Fruit fly (Drosophila melanogaster) whole organism, embryonic: ENCODE data around the gene Dis3l2.
A peak's percentile ranks its signal among the peaks of the same experiment; 100 is the strongest.

Experiments
- B-H2 ChIP-seq: fragments of 200-800 bp; sonication (Bioruptor generic); optimal IDR thresholded peaks from 2 replicates; lab custom pipeline; 2018; ENCODE audit warnings: missing biosample characterization, mild to moderate bottlenecking, missing genetic modification characterization
- BEAF-32 ChIP-seq: fragments of 200-800 bp; sonication (Bioruptor generic); optimal IDR thresholded peaks from 3 replicates; lab custom pipeline; 2017; ENCODE audit warnings: missing biosample characterization, missing genetic modification characterization, mild to moderate bottlenecking, moderate library complexity, missing genetic modification reagents
- Bgb ChIP-seq: fragments of 200-800 bp; sonication (Bioruptor generic); IDR thresholded peaks from 2 replicates; pipeline ENCODE4 v1.3.6; 2022; ENCODE audit warnings: missing biosample characterization, missing genetic modification characterization; ENCODE audit not compliant: partially characterized antibody
- CG10147 ChIP-seq: fragments of 200-800 bp; sonication (Bioruptor generic); optimal IDR thresholded peaks from 2 replicates; lab custom pipeline; 2019; ENCODE audit warnings: missing biosample characterization, mild to moderate bottlenecking, missing genetic modification characterization, moderate library complexity
- CG10267 ChIP-seq: fragments of 200-800 bp; sonication (Bioruptor generic); optimal IDR thresholded peaks from 2 replicates; lab custom pipeline; 2018; ENCODE audit warnings: missing biosample characterization, mild to moderate bottlenecking, missing genetic modification characterization, moderate library complexity
- CG12659 ChIP-seq: fragments of 200-800 bp; sonication (Bioruptor generic); optimal IDR thresholded peaks from 3 replicates; lab custom pipeline; 2017; ENCODE audit warnings: mild to moderate bottlenecking, missing biosample characterization, missing genetic modification reagents, missing genetic modification characterization
- CG13287 ChIP-seq: fragments of 200-800 bp; sonication (Bioruptor generic); IDR thresholded peaks from 2 replicates; pipeline ENCODE4 v1.3.6; 2022; ENCODE audit warnings: missing biosample characterization, missing genetic modification characterization; ENCODE audit not compliant: partially characterized antibody
- CG13296 ChIP-seq: fragments of 200-800 bp; sonication (Bioruptor generic); optimal IDR thresholded peaks from 3 replicates; lab custom pipeline; 2018; ENCODE audit warnings: missing biosample characterization, mild to moderate bottlenecking, missing genetic modification characterization
- CG13894 ChIP-seq: fragments of 200-800 bp; sonication (Bioruptor generic); optimal IDR thresholded peaks from 3 replicates; lab custom pipeline; 2018; ENCODE audit warnings: missing biosample characterization, mild to moderate bottlenecking, missing genetic modification characterization, moderate library complexity
- CG14710 ChIP-seq: fragments of 200-800 bp; sonication (Bioruptor generic); optimal IDR thresholded peaks from 3 replicates; lab custom pipeline; 2019; ENCODE audit warnings: missing biosample characterization, mild to moderate bottlenecking, missing genetic modification characterization, moderate library complexity
- CG2120 ChIP-seq: fragments of 200-800 bp; sonication (Bioruptor generic); optimal IDR thresholded peaks from 3 replicates; lab custom pipeline; 2016; ENCODE audit warnings: missing biosample characterization, missing genetic modification characterization
- CG2712 ChIP-seq: fragments of 200-800 bp; optimal IDR thresholded peaks from 3 replicates; lab custom pipeline; 2019; ENCODE audit warnings: missing biosample characterization, mild to moderate bottlenecking, missing genetic modification characterization, moderate library complexity
- CG3163 ChIP-seq: fragments of 200-800 bp; sonication (Bioruptor generic); optimal IDR thresholded peaks from 3 replicates; lab custom pipeline; 2016; ENCODE audit warnings: missing biosample characterization, missing genetic modification characterization
- CG34224 ChIP-seq: fragments of 200-800 bp; sonication (Bioruptor generic); IDR thresholded peaks from 3 replicates; pipeline ENCODE4 v1.3.6; 2022; ENCODE audit warnings: missing biosample characterization, missing genetic modification characterization; ENCODE audit not compliant: partially characterized antibody
- CG34422 ChIP-seq: fragments of 200-800 bp; sonication (Bioruptor generic); IDR thresholded peaks from 3 replicates; pipeline ENCODE4 v1.3.6; 2022; ENCODE audit warnings: missing biosample characterization, missing genetic modification characterization
- CG42726 ChIP-seq: fragments of 200-800 bp; sonication (Bioruptor generic); IDR thresholded peaks from 2 replicates; pipeline ENCODE4 v1.3.6; 2022; ENCODE audit warnings: missing biosample characterization, missing genetic modification characterization; ENCODE audit not compliant: partially characterized antibody
- CG4360 ChIP-seq: fragments of 200-800 bp; sonication (Bioruptor generic); IDR thresholded peaks from 2 replicates; pipeline ENCODE4 v1.3.6; 2022; ENCODE audit warnings: missing biosample characterization, missing genetic modification characterization
- CG4424 ChIP-seq: fragments of 200-800 bp; sonication (Bioruptor generic); optimal IDR thresholded peaks from 3 replicates; lab custom pipeline; 2016; ENCODE audit warnings: missing biosample characterization, missing genetic modification characterization
- CG6791 ChIP-seq: fragments of 200-800 bp; sonication (Bioruptor generic); IDR thresholded peaks from 3 replicates; pipeline ENCODE4 v1.3.6; 2022; ENCODE audit warnings: missing biosample characterization, missing genetic modification characterization; ENCODE audit not compliant: partially characterized antibody
- CG7963 ChIP-seq: fragments of 200-800 bp; sonication (Bioruptor generic); IDR thresholded peaks from 3 replicates; pipeline ENCODE4 v1.3.6; 2022; ENCODE audit warnings: missing biosample characterization, missing genetic modification characterization; ENCODE audit not compliant: partially characterized antibody
- Camta ChIP-seq: fragments of 200-800 bp; sonication (Bioruptor generic); optimal IDR thresholded peaks from 2 replicates; lab custom pipeline; 2016; ENCODE audit warnings: missing biosample characterization, missing genetic modification characterization
- Dp ChIP-seq: fragments of 200-800 bp; sonication (Bioruptor generic); optimal IDR thresholded peaks from 2 replicates; lab custom pipeline; 2018; ENCODE audit warnings: missing biosample characterization, mild to moderate bottlenecking, missing genetic modification characterization, moderate library complexity
- Dref ChIP-seq: fragments of 200-800 bp; sonication (Bioruptor generic); IDR thresholded peaks from 2 replicates; pipeline ENCODE4 v1.3.6; 2022; ENCODE audit warnings: missing biosample characterization, missing genetic modification characterization
- ERR ChIP-seq: fragments of 200-800 bp; sonication (Bioruptor generic); optimal IDR thresholded peaks from 2 replicates; lab custom pipeline; 2016; ENCODE audit warnings: missing biosample characterization, missing genetic modification characterization
- Fer1 ChIP-seq: fragments of 200-800 bp; sonication (Bioruptor generic); optimal IDR thresholded peaks from 2 replicates; lab custom pipeline; 2017; ENCODE audit warnings: missing biosample characterization, mild to moderate bottlenecking, missing genetic modification characterization
- H15 ChIP-seq: fragments of 200-800 bp; sonication (Bioruptor generic); IDR thresholded peaks from 3 replicates; pipeline ENCODE4 v1.3.6; 2022; ENCODE audit warnings: missing biosample characterization, missing genetic modification characterization
- HLH4C ChIP-seq: fragments of 200-800 bp; sonication (Bioruptor generic); IDR thresholded peaks from 3 replicates; pipeline ENCODE4 v1.3.6; 2022; ENCODE audit warnings: missing biosample characterization, missing genetic modification characterization; ENCODE audit not compliant: partially characterized antibody
- HmgZ ChIP-seq: fragments of 200-800 bp; sonication (Bioruptor generic); optimal IDR thresholded peaks from 2 replicates; lab custom pipeline; 2018; ENCODE audit warnings: missing biosample characterization, mild to moderate bottlenecking, missing genetic modification characterization
- Myb ChIP-seq: fragments of 200-800 bp; sonication (Bioruptor generic); optimal IDR thresholded peaks from 2 replicates; lab custom pipeline; 2016; ENCODE audit warnings: missing biosample characterization, missing genetic modification characterization
- Nf-YC ChIP-seq: fragments of 200-800 bp; optimal IDR thresholded peaks from 3 replicates; lab custom pipeline; 2019; ENCODE audit warnings: missing biosample characterization, mild to moderate bottlenecking, missing genetic modification characterization, moderate library complexity
- Opbp ChIP-seq: fragments of 200-800 bp; sonication (Bioruptor generic); IDR thresholded peaks from 3 replicates; pipeline ENCODE4 v1.3.6; 2022; ENCODE audit warnings: missing biosample characterization, missing genetic modification characterization; ENCODE audit not compliant: partially characterized antibody
- PHDP ChIP-seq: fragments of 200-800 bp; sonication (Bioruptor generic); optimal IDR thresholded peaks from 3 replicates; lab custom pipeline; 2018; ENCODE audit warnings: missing biosample characterization, mild to moderate bottlenecking, missing genetic modification characterization, moderate library complexity
- Scr ChIP-seq: fragments of 200-800 bp; sonication (Bioruptor generic); IDR thresholded peaks from 2 replicates; pipeline ENCODE4 v1.3.6; 2022; ENCODE audit warnings: missing biosample characterization, missing genetic modification characterization; ENCODE audit not compliant: partially characterized antibody
- amos ChIP-seq: fragments of 200-800 bp; sonication (Bioruptor generic); IDR thresholded peaks from 2 replicates; pipeline ENCODE4 v1.3.6; 2022; ENCODE audit warnings: missing biosample characterization, missing genetic modification characterization; ENCODE audit not compliant: partially characterized antibody
- bbx ChIP-seq: fragments of 200-800 bp; sonication (Bioruptor generic); IDR thresholded peaks from 2 replicates; pipeline ENCODE4 v1.3.6; 2022; ENCODE audit warnings: missing biosample characterization, missing genetic modification characterization; ENCODE audit not compliant: partially characterized antibody
- chinmo ChIP-seq: fragments of 200-800 bp; sonication (Bioruptor generic); IDR thresholded peaks from 4 replicates; pipeline ENCODE4 v1.3.6; 2022; ENCODE audit warnings: missing biosample characterization, missing genetic modification characterization; ENCODE audit not compliant: partially characterized antibody
- gfzf ChIP-seq: fragments of 200-800 bp; sonication (Bioruptor generic); optimal IDR thresholded peaks from 2 replicates; lab custom pipeline; 2016; ENCODE audit warnings: missing biosample characterization, mild to moderate bottlenecking, missing genetic modification characterization, moderate library complexity
- inv ChIP-seq: fragments of 200-800 bp; sonication (Bioruptor generic); IDR thresholded peaks from 2 replicates; pipeline ENCODE4 v1.3.6; 2022; ENCODE audit warnings: missing biosample characterization, missing genetic modification characterization; ENCODE audit not compliant: partially characterized antibody
- klu ChIP-seq: fragments of 200-800 bp; sonication (Bioruptor generic); IDR thresholded peaks from 2 replicates; pipeline ENCODE4 v1.3.6; 2022; ENCODE audit warnings: missing biosample characterization, missing genetic modification characterization
- lbe ChIP-seq: fragments of 200-800 bp; sonication (Bioruptor generic); optimal IDR thresholded peaks from 2 replicates; lab custom pipeline; 2016; ENCODE audit warnings: missing biosample characterization, mild to moderate bottlenecking, missing genetic modification characterization
- nerfin-2 ChIP-seq: fragments of 200-800 bp; sonication (Bioruptor generic); IDR thresholded peaks from 2 replicates; pipeline ENCODE4 v1.3.6; 2022; ENCODE audit warnings: missing biosample characterization, missing genetic modification characterization; ENCODE audit not compliant: partially characterized antibody
- pb ChIP-seq: fragments of 200-800 bp; sonication (Bioruptor generic); optimal IDR thresholded peaks from 3 replicates; lab custom pipeline; 2016; ENCODE audit warnings: missing biosample characterization, missing genetic modification characterization
- pros ChIP-seq: fragments of 200-800 bp; sonication (Bioruptor generic); optimal IDR thresholded peaks from 3 replicates; lab custom pipeline; 2019; ENCODE audit warnings: missing biosample characterization, mild to moderate bottlenecking, missing genetic modification characterization, moderate library complexity
- repo ChIP-seq: fragments of 200-800 bp; sonication (Bioruptor generic); optimal IDR thresholded peaks from 2 replicates; lab custom pipeline; 2016; ENCODE audit warnings: missing biosample characterization, missing genetic modification characterization
- sd ChIP-seq: fragments of 200-800 bp; sonication (Bioruptor generic); optimal IDR thresholded peaks from 3 replicates; lab custom pipeline; 2018; ENCODE audit warnings: missing biosample characterization, mild to moderate bottlenecking, missing genetic modification characterization, moderate library complexity
- sens ChIP-seq: fragments of 200-800 bp; sonication (Bioruptor generic); peaks from one replicate; lab custom pipeline; 2016; ENCODE audit warnings: missing biosample characterization, missing genetic modification characterization
- tna ChIP-seq: fragments of 200-800 bp; sonication (Bioruptor generic); IDR thresholded peaks from 2 replicates; pipeline ENCODE4 v1.3.6; 2022; ENCODE audit warnings: missing biosample characterization, missing genetic modification characterization; ENCODE audit not compliant: partially characterized antibody
- unc-4 ChIP-seq: fragments of 200-800 bp; sonication (Bioruptor generic); IDR thresholded peaks from 2 replicates; pipeline ENCODE4 v1.3.6; 2022; ENCODE audit warnings: missing biosample characterization, missing genetic modification characterization; ENCODE audit not compliant: partially characterized antibody

The Dis3l2 gene

DNA sequence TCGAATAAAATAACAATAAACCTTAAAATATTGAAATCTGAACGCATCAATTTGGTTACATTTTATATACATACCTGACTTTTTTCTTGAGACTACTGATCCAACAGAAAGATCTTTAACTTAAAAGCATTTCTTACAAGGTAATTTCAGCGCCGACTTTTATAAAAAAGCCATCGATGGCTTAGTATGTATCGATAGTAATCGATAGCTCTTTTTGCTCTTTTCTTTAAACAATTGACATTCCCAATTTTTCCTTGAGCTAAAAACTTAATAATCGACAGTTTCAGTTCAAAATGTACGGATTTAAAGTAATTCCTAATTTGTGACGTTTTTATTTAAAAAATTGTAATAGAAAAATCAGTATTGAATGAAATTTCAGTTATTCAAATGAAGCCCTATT is 38.0 kb upstream of the Dis3l2 start (continued):
- TF ChIP-seq Scr (GFP tag; lab: Robert Waterston, UW) (peak; percentile 89), repo (GFP tag; lab: Kevin White, UChicago) (no peak), CG42726 (GFP tag; lab: Robert Waterston, UW) (peak; percentile 86), CG2120 (GFP tag; lab: Kevin White, UChicago) (peak; percentile 28), CG6791 (peak; percentile 88), H15 (GFP tag; lab: Robert Waterston, UW) (no peak), CG10147 (GFP tag; lab: Kevin White, UChicago) (peak; percentile 1), amos (GFP tag; lab: Robert Waterston, UW) (peak; percentile 89), CG3163 (GFP tag; lab: Kevin White, UChicago) (no peak), CG34422 (GFP tag; lab: Robert Waterston, UW) (no peak), Camta (GFP tag; lab: Kevin White, UChicago) (no peak), CG14710 (tag; lab: Kevin White, UChicago) (peak; percentile 35), CG13296 (GFP tag; lab: Kevin White, UChicago) (peak; percentile 17), chinmo (GFP tag; lab: Robert Waterston, UW) (no peak), CG10267 (peak; percentile 2), CG7963 (GFP tag; lab: Robert Waterston, UW) (peak; percentile 79), bbx (peak; percentile 89), ERR (GFP tag; lab: Kevin White, UChicago) (no peak), CG12659 (peak; percentile 47), CG2712 (tag; lab: Kevin White, UChicago) (peak; percentile 3), Dref (GFP tag; lab: Robert Waterston, UW) (peak; percentile 90), klu (GFP tag; lab: Robert Waterston, UW) (no peak), lbe (GFP tag; lab: Kevin White, UChicago) (peak; percentile 10), sd (tag; lab: Kevin White, UChicago) (peak; percentile 55), PHDP (tag; lab: Kevin White, UChicago) (peak; percentile 18), gfzf (GFP tag; lab: Kevin White, UChicago) (peak; percentile 28), nerfin-2 (GFP tag; lab: Robert Waterston, UW) (peak; percentile 85), pros (GFP tag; lab: Kevin White, UChicago) (peak; percentile 4), CG4424 (GFP tag; lab: Kevin White, UChicago) (no peak), sens (GFP tag; lab: Kevin White, UChicago) (peak; percentile 70), Fer1 (GFP tag; lab: Kevin White, UChicago) (peak; percentile 20), pb (no peak), B-H2 (GFP tag; lab: Kevin White, UChicago) (peak; percentile 1), Dp (GFP tag; lab: Kevin White, UChicago) (peak; percentile 84), tna (peak; percentile 88), HLH4C (GFP tag; lab: Robert Waterston, UW) (peak; percentile 91), Nf-YC (peak; percentile 21), HmgZ (tag; lab: Kevin White, UChicago) (peak; percentile 21), Bgb (GFP tag; lab: Robert Waterston, UW) (peak; percentile 94), CG34224 (GFP tag; lab: Robert Waterston, UW) (peak; percentile 92), Opbp (GFP tag; lab: Robert Waterston, UW) (peak; percentile 92), Myb (GFP tag; lab: Kevin White, UChicago) (peak; percentile 94), BEAF-32 (GFP tag; lab: Kevin White, UChicago) (peak; percentile 84), inv (GFP tag; lab: Robert Waterston, UW) (peak; percentile 77), CG4360 (GFP tag; lab: Robert Waterston, UW) (no peak), CG13894 (tag; lab: Kevin White, UChicago) (peak; percentile 19), unc-4 (peak; percentile 93), CG13287 (GFP tag; lab: Robert Waterston, UW) (peak; percentile 96)
